Worm (Caenorhabditis elegans) whole organism, L1 larva: ENCODE measurements around the gene hum-10.
A peak's percentile ranks its signal among the peaks of the same experiment; 100 is the strongest.

Experiments used
- C04F5.9 ChIP-seq: sonication (generic microtip); optimal IDR thresholded peaks from 2 replicates; lab custom pipeline; 2016; ENCODE audit warnings: missing genetic modification characterization, missing compliant biosample characterization
- F16B12.6 ChIP-seq: fragments of 150-350 bp; optimal IDR thresholded peaks from 2 replicates; lab custom pipeline; 2014; ENCODE audit warnings: missing biosample characterization, missing genetic modification characterization
- ceh-63 ChIP-seq: fragments of 200-800 bp; sonication (Bioruptor generic); optimal IDR thresholded peaks from 2 replicates; lab custom pipeline; 2018; ENCODE audit warnings: mild to moderate bottlenecking, missing genetic modification characterization, missing compliant biosample characterization
- ceh-90 ChIP-seq: sonication (generic microtip); optimal IDR thresholded peaks from 2 replicates; lab custom pipeline; 2016; ENCODE audit warnings: missing genetic modification characterization, missing compliant biosample characterization
- dpl-1 ChIP-seq, 3 experiments: fragments of 150-350 bp in 2 of 3; sonication (generic microtip) in 1 of 3; optimal IDR thresholded peaks; 2 replicates each; lab custom pipeline; 2014 to 2017; ENCODE audit warnings: missing biosample characterization in 3 of 3, missing genetic modification characterization in 3 of 3, missing genetic modification reagents in 3 of 3
- fkh-4 ChIP-seq: sonication (generic microtip); optimal IDR thresholded peaks from 2 replicates; lab custom pipeline; 2016; ENCODE audit warnings: missing compliant biosample characterization, missing genetic modification characterization, borderline replicate concordance
- grh-1 ChIP-seq: fragments of 200-800 bp; sonication (Bioruptor generic); IDR thresholded peaks from 2 replicates; pipeline ENCODE4 v1.3.6; 2022; ENCODE audit warnings: missing genetic modification reagents, missing genetic modification characterization, missing compliant biosample characterization
- lin-13 ChIP-seq: fragments of 150-350 bp; optimal IDR thresholded peaks from 2 replicates; lab custom pipeline; 2014; ENCODE audit warnings: missing biosample characterization, missing genetic modification reagents, missing genetic modification characterization
- lin-14 ChIP-seq: fragments of 200-800 bp; sonication (Bioruptor generic); optimal IDR thresholded peaks from 2 replicates; lab custom pipeline; 2018; ENCODE audit warnings: mild to moderate bottlenecking, missing genetic modification characterization, moderate library complexity, missing compliant biosample characterization
- mab-9 ChIP-seq: fragments of 200-800 bp; sonication (Bioruptor generic); IDR thresholded peaks from 2 replicates; pipeline ENCODE4 v1.3.6; 2022; ENCODE audit warnings: missing genetic modification reagents, missing genetic modification characterization, missing compliant biosample characterization
- nhr-11 ChIP-seq: fragments of 150-350 bp; optimal IDR thresholded peaks from 2 replicates; lab custom pipeline; 2014; ENCODE audit warnings: missing biosample characterization, missing genetic modification characterization
- nhr-12 ChIP-seq: sonication (generic microtip); optimal IDR thresholded peaks from 2 replicates; lab custom pipeline; 2017; ENCODE audit warnings: missing biosample characterization, missing genetic modification characterization
- nhr-47 ChIP-seq: sonication (generic microtip); optimal IDR thresholded peaks from 2 replicates; lab custom pipeline; 2016; ENCODE audit warnings: mild to moderate bottlenecking, missing genetic modification characterization, moderate library complexity, missing compliant biosample characterization
- nhr-85 ChIP-seq: sonication (generic microtip); peaks from one replicate; lab custom pipeline; 2016; ENCODE audit warnings: missing genetic modification characterization, inconsistent platforms, missing compliant biosample characterization
- nhr-90 ChIP-seq: sonication (generic microtip); optimal IDR thresholded peaks from 2 replicates; lab custom pipeline; 2016; ENCODE audit warnings: mild to moderate bottlenecking, missing genetic modification characterization, missing compliant biosample characterization; ENCODE audit not compliant: poor library complexity
- tlp-1 ChIP-seq: fragments of 150-350 bp; optimal IDR thresholded peaks from 2 replicates; lab custom pipeline; 2014; ENCODE audit warnings: missing biosample characterization, missing genetic modification characterization
- unc-130 ChIP-seq: fragments of 150-350 bp; optimal IDR thresholded peaks from 2 replicates; lab custom pipeline; 2017; ENCODE audit warnings: missing biosample characterization, missing genetic modification characterization, inconsistent platforms
- unc-98 ChIP-seq: fragments of 200-800 bp; sonication (Bioruptor generic); IDR thresholded peaks from 2 replicates; pipeline ENCODE4 v1.3.6; 2022; ENCODE audit warnings: missing genetic modification characterization, missing compliant biosample characterization
- zag-1 ChIP-seq: fragments of 150-350 bp; optimal IDR thresholded peaks from 2 replicates; lab custom pipeline; 2014; ENCODE audit warnings: missing biosample characterization, missing genetic modification characterization
- ztf-11 ChIP-seq, 2 experiments: sonication (generic microtip); optimal IDR thresholded peaks; 2 replicates each; lab custom pipeline; 2016 to 2017; ENCODE audit warnings: missing genetic modification characterization in 2 of 2, missing biosample characterization in 1 of 2, missing compliant biosample characterization in 1 of 2

Gene hum-10

ce11 chrX:4742285-4742684, 39.8 kb downstream of the hum-10 start:
- TF ChIP-seq lin-14 (peak; percentile 35), tlp-1 (no peak), grh-1 (GFP tag; lab: Robert Waterston, UW) (no peak), mab-9 (GFP tag; lab: Robert Waterston, UW) (no peak)

ce11 chrX:4740630-4741029, 41.5 kb downstream of the hum-10 start:
- TF ChIP-seq ceh-90, result no peak
- TF ChIP-seq mab-9 (GFP tag; lab: Robert Waterston, UW), result peak; percentile 54; the same call in 1 of the 2 replicates
- TF ChIP-seq nhr-12 (tag; lab: Kevin White, UChicago), result no peak
- TF ChIP-seq lin-14, result peak; percentile 9

- no peak for TF ChIP-seq nhr-85 (tag; lab: Kevin White, UChicago)
- TF ChIP-seq ztf-11 (tag; optimal IDR thresholded peaks at IDR 0.05; lab: Kevin White, UChicago), result no peak
- TF ChIP-seq lin-13 (GFP tag; lab: Kevin White, UChicago), result no peak
- no peak for TF ChIP-seq nhr-11
- no peak for TF ChIP-seq nhr-47 (tag; lab: Kevin White, UChicago)
- TF ChIP-seq unc-98 (GFP tag; lab: Robert Waterston, UW), result no peak
- TF ChIP-seq ceh-90, result no peak
- no peak for TF ChIP-seq ceh-63 (GFP tag; lab: Kevin White, UChicago)
- no peak for TF ChIP-seq F16B12.6 (tag; lab: Kevin White, UChicago)
- TF ChIP-seq dpl-1 (GFP tag; optimal IDR thresholded peaks at IDR 0.05; lab: Kevin White, UChicago), result no peak
- no peak for TF ChIP-seq C04F5.9 (tag; lab: Kevin White, UChicago)
- no peak for TF ChIP-seq zag-1 (tag; lab: Kevin White, UChicago)
- no peak for TF ChIP-seq fkh-4
- no peak for TF ChIP-seq unc-130 (tag; lab: Kevin White, UChicago)
- TF ChIP-seq nhr-90 (tag; lab: Kevin White, UChicago), result no peak
Observed at ce11 chrX:4732752-4733151, 49.3 kb downstream of the hum-10 start, which contains the start of gene aman-1. Gene aman-1, plus strand, starts transcription at chrX:4733095.
